Fruit fly (Drosophila melanogaster) whole organism, adult: ENCODE measurements around the gene CG34162.

Experiments used
- CG14711 ChIP-seq: fragments of 200-800 bp; sonication (Bioruptor generic); optimal IDR thresholded peaks from 2 replicates; lab custom pipeline; 2018; ENCODE audit warnings: missing biosample characterization, mild to moderate bottlenecking, missing genetic modification characterization, moderate library complexity
- CG33017 ChIP-seq: fragments of 200-800 bp; sonication (Bioruptor generic); optimal IDR thresholded peaks from 2 replicates; lab custom pipeline; 2018; ENCODE audit warnings: missing biosample characterization, mild to moderate bottlenecking, missing genetic modification characterization, moderate library complexity
- CG5204 ChIP-seq: fragments of 200-800 bp; sonication (Bioruptor generic); optimal IDR thresholded peaks from 2 replicates; lab custom pipeline; 2016; ENCODE audit warnings: missing biosample characterization, missing genetic modification characterization
- CG7045 ChIP-seq: fragments of 200-800 bp; sonication (Bioruptor generic); optimal IDR thresholded peaks from 2 replicates; lab custom pipeline; 2017; ENCODE audit warnings: missing biosample characterization, mild to moderate bottlenecking, missing genetic modification characterization
- CG7101 ChIP-seq: fragments of 200-800 bp; sonication (Bioruptor generic); optimal IDR thresholded peaks from 2 replicates; lab custom pipeline; 2018; ENCODE audit warnings: missing biosample characterization, mild to moderate bottlenecking, missing genetic modification characterization, moderate library complexity
- Clk ChIP-seq: fragments of 200-800 bp; sonication (Bioruptor generic); optimal IDR thresholded peaks from 2 replicates; lab custom pipeline; 2017; ENCODE audit warnings: missing biosample characterization, missing genetic modification characterization
- Crg-1 ChIP-seq: fragments of 200-800 bp; sonication (Bioruptor generic); optimal IDR thresholded peaks from 2 replicates; lab custom pipeline; 2016; ENCODE audit warnings: missing biosample characterization, missing genetic modification characterization
- Hr96 ChIP-seq: fragments of 200-800 bp; sonication (Bioruptor generic); optimal IDR thresholded peaks from 2 replicates; lab custom pipeline; 2016; ENCODE audit warnings: missing biosample characterization, missing genetic modification characterization
- cic ChIP-seq: fragments of 200-800 bp; sonication (Bioruptor generic); optimal IDR thresholded peaks from 2 replicates; lab custom pipeline; 2017; ENCODE audit warnings: missing biosample characterization, mild to moderate bottlenecking, missing genetic modification characterization, moderate library complexity
- kay ChIP-seq: fragments of 200-800 bp; sonication (Bioruptor generic); peaks from one replicate; lab custom pipeline; 2016; ENCODE audit warnings: missing biosample characterization, missing genetic modification characterization, borderline replicate concordance
- ovo ChIP-seq: fragments of 200-800 bp; sonication (Bioruptor generic); optimal IDR thresholded peaks from 2 replicates; lab custom pipeline; 2016; ENCODE audit warnings: missing biosample characterization, missing genetic modification characterization
- pad ChIP-seq: fragments of 200-800 bp; sonication (Bioruptor generic); optimal IDR thresholded peaks from 3 replicates; lab custom pipeline; 2017; ENCODE audit warnings: missing biosample characterization, missing genetic modification characterization, mild to moderate bottlenecking, moderate library complexity, missing genetic modification reagents
- tj ChIP-seq: fragments of 200-800 bp; sonication (Bioruptor generic); optimal IDR thresholded peaks from 3 replicates; lab custom pipeline; 2017; ENCODE audit warnings: missing biosample characterization, mild to moderate bottlenecking, missing genetic modification characterization, moderate library complexity
- toe ChIP-seq: fragments of 200-800 bp; sonication (Bioruptor generic); optimal IDR thresholded peaks from 2 replicates; lab custom pipeline; 2016; ENCODE audit warnings: missing biosample characterization, missing genetic modification characterization

dm6 chr2L:11530952-11531351 lies 668 bp upstream of the CG34162 start, which contains the start of gene CG31706:
- no peak for TF ChIP-seq toe
- no peak for TF ChIP-seq cic (GFP tag; lab: Kevin White, UChicago)
- no peak for TF ChIP-seq pad (GFP tag; lab: Kevin White, UChicago)
- TF ChIP-seq CG5204 (GFP tag; lab: Kevin White, UChicago), result no peak
- no peak for TF ChIP-seq ovo (GFP tag; lab: Kevin White, UChicago)
- no peak for TF ChIP-seq Hr96 (GFP tag; lab: Kevin White, UChicago)
- TF ChIP-seq CG33017 (tag; lab: Kevin White, UChicago), result no peak
- no peak for TF ChIP-seq CG7101 (tag; lab: Kevin White, UChicago)
- no peak for TF ChIP-seq kay (GFP tag; lab: Kevin White, UChicago)
- no peak for TF ChIP-seq tj (GFP tag; lab: Kevin White, UChicago)
- TF ChIP-seq Crg-1 (GFP tag; lab: Kevin White, UChicago), result no peak
- TF ChIP-seq Clk (GFP tag; lab: Kevin White, UChicago), result no peak
- TF ChIP-seq CG7045 (GFP tag; lab: Kevin White, UChicago), result no peak
- no peak for TF ChIP-seq CG14711 (tag; lab: Kevin White, UChicago)
